Worm (Caenorhabditis elegans) whole organism, L4 larva: Measurements from ENCODE around the gene K02F3.9.

Source experiments
- F37D6.2 ChIP-seq: sonication (generic microtip); optimal IDR thresholded peaks from 2 replicates; lab custom pipeline; 2016; ENCODE audit warnings: mild to moderate bottlenecking, missing genetic modification characterization, missing compliant biosample characterization
- R02D3.7 ChIP-seq: fragments of 150-350 bp; sonication (generic microtip); optimal IDR thresholded peaks from 3 replicates; lab custom pipeline; 2014; ENCODE audit warnings: missing biosample characterization, missing genetic modification characterization
- Y48G9A.11 ChIP-seq: fragments of 200-800 bp; sonication (Bioruptor generic); IDR thresholded peaks from 2 replicates; pipeline ENCODE4 v1.3.6; 2022; ENCODE audit warnings: missing genetic modification reagents, missing genetic modification characterization, missing compliant biosample characterization
- Y5F2A.4 ChIP-seq: fragments of 200-800 bp; sonication (Bioruptor generic); optimal IDR thresholded peaks from 2 replicates; lab custom pipeline; 2018; ENCODE audit warnings: mild to moderate bottlenecking, missing genetic modification characterization, missing compliant biosample characterization
- ZK546.5 ChIP-seq, 2 experiments: sonication (generic microtip); optimal IDR thresholded peaks; 2 replicates each; lab custom pipeline; 2017; ENCODE audit warnings: missing biosample characterization in 2 of 2, missing genetic modification characterization in 2 of 2
- aha-1 ChIP-seq: fragments of 150-350 bp; peaks from one replicate; lab custom pipeline; 2014; ENCODE audit warnings: missing biosample characterization, missing genetic modification characterization
- aly-2 ChIP-seq: sonication (generic microtip); optimal IDR thresholded peaks from 2 replicates; lab custom pipeline; 2018; ENCODE audit warnings: missing biosample characterization, missing genetic modification characterization
- ama-1 ChIP-seq: fragments of 150-350 bp; optimal IDR thresholded peaks from 2 replicates; lab custom pipeline; 2014; ENCODE audit warnings: inconsistent platforms, mixed read lengths
- ceh-20 ChIP-seq: fragments of 200-800 bp; sonication (Bioruptor generic); IDR thresholded peaks from 2 replicates; pipeline ENCODE4 v1.3.6; 2022; ENCODE audit warnings: missing genetic modification reagents, missing genetic modification characterization, missing compliant biosample characterization
- ceh-32 ChIP-seq: sonication (generic microtip); optimal IDR thresholded peaks from 2 replicates; lab custom pipeline; 2016; ENCODE audit warnings: mild to moderate bottlenecking, missing genetic modification characterization, missing compliant biosample characterization; ENCODE audit not compliant: poor library complexity
- cey-2 ChIP-seq: sonication (generic microtip); optimal IDR thresholded peaks from 3 replicates; lab custom pipeline; 2017; ENCODE audit warnings: missing genetic modification characterization, mild to moderate bottlenecking, missing compliant biosample characterization, antibody characterized with exemption, borderline replicate concordance; ENCODE audit not compliant: insufficient read depth
- daf-16 ChIP-seq, 3 experiments: sonication (generic microtip); optimal IDR thresholded peaks; 2 replicates each; lab custom pipeline; 2016 to 2017; ENCODE audit warnings: missing genetic modification characterization in 3 of 3, missing genetic modification reagents in 3 of 3, mild to moderate bottlenecking in 2 of 3, missing compliant biosample characterization in 2 of 3, missing biosample characterization in 1 of 3, moderate library complexity in 1 of 3
- egl-27 ChIP-seq: sonication (generic microtip); optimal IDR thresholded peaks from 3 replicates; lab custom pipeline; 2017; ENCODE audit warnings: missing biosample characterization, missing genetic modification reagents, missing genetic modification characterization
- fkh-10 ChIP-seq: fragments of 150-350 bp; optimal IDR thresholded peaks from 2 replicates; lab custom pipeline; 2014; ENCODE audit warnings: missing biosample characterization, missing genetic modification reagents, missing genetic modification characterization
- fos-1 ChIP-seq: fragments of 150-350 bp; optimal IDR thresholded peaks from 2 replicates; lab custom pipeline; 2014; ENCODE audit warnings: missing biosample characterization, missing genetic modification characterization
- hlh-30 ChIP-seq: sonication (generic microtip); optimal IDR thresholded peaks from 2 replicates; lab custom pipeline; 2017; ENCODE audit warnings: antibody characterized with exemption, mild to moderate bottlenecking, missing genetic modification characterization, missing compliant biosample characterization; ENCODE audit not compliant: insufficient read depth
- hmg-1.1 ChIP-seq: fragments of 200-800 bp; sonication (Bioruptor generic); IDR thresholded peaks from 2 replicates; pipeline ENCODE4 v1.3.6; 2022; ENCODE audit warnings: missing genetic modification reagents, missing genetic modification characterization, missing compliant biosample characterization
- lin-1 ChIP-seq: fragments of 200-800 bp; sonication (Bioruptor generic); IDR thresholded peaks from 2 replicates; pipeline ENCODE4 v1.3.6; 2022; ENCODE audit warnings: missing genetic modification reagents, missing genetic modification characterization, missing compliant biosample characterization
- lin-29 ChIP-seq: fragments of 200-800 bp; sonication (Bioruptor generic); IDR thresholded peaks from 2 replicates; pipeline ENCODE4 v1.3.6; 2022; ENCODE audit warnings: missing genetic modification reagents, missing genetic modification characterization, missing compliant biosample characterization
- lin-38 ChIP-seq: fragments of 200-800 bp; sonication (Bioruptor generic); IDR thresholded peaks from 2 replicates; pipeline ENCODE4 v1.3.6; 2022; ENCODE audit warnings: missing genetic modification reagents, missing genetic modification characterization, missing compliant biosample characterization
- lsy-2 ChIP-seq, 2 experiments: fragments of 150-350 bp in 1 of 2; sonication (generic microtip) in 1 of 2; optimal IDR thresholded peaks; 2 replicates each; lab custom pipeline; 2014 to 2017; ENCODE audit warnings: missing biosample characterization in 2 of 2, missing genetic modification characterization in 2 of 2
- madf-5 ChIP-seq, 2 experiments: fragments of 200-800 bp; sonication (Bioruptor generic); IDR thresholded peaks; 2 replicates each; pipeline ENCODE4 v1.3.6; 2022; ENCODE audit warnings: missing compliant biosample characterization in 2 of 2, missing genetic modification characterization in 2 of 2
- mdl-1 ChIP-seq, 2 experiments: fragments of 150-350 bp in 1 of 2; sonication (generic microtip) in 1 of 2; optimal IDR thresholded peaks; 2 replicates each; lab custom pipeline; 2014 to 2017; ENCODE audit warnings: missing biosample characterization in 2 of 2, missing genetic modification characterization in 2 of 2
- mdt-29 ChIP-seq: fragments of 200-800 bp; sonication (Bioruptor generic); IDR thresholded peaks from 2 replicates; pipeline ENCODE4 v1.3.6; 2022; ENCODE audit warnings: missing genetic modification reagents, missing genetic modification characterization, missing compliant biosample characterization
- nhr-102 ChIP-seq: sonication (generic microtip); optimal IDR thresholded peaks from 2 replicates; lab custom pipeline; 2016; ENCODE audit warnings: mild to moderate bottlenecking, missing genetic modification characterization, moderate library complexity, missing compliant biosample characterization
- nhr-237 ChIP-seq: sonication (generic microtip); optimal IDR thresholded peaks from 2 replicates; lab custom pipeline; 2017; ENCODE audit warnings: missing biosample characterization, missing genetic modification characterization
- nhr-41 ChIP-seq: fragments of 200-800 bp; sonication (Bioruptor generic); IDR thresholded peaks from 2 replicates; pipeline ENCODE4 v1.3.6; 2022; ENCODE audit warnings: missing genetic modification reagents, missing genetic modification characterization, missing compliant biosample characterization
- nhr-42 ChIP-seq: fragments of 200-800 bp; sonication (Bioruptor generic); IDR thresholded peaks from 2 replicates; pipeline ENCODE4 v1.3.6; 2022; ENCODE audit warnings: missing genetic modification characterization, missing compliant biosample characterization
- nhr-48 ChIP-seq: sonication (generic microtip); optimal IDR thresholded peaks from 2 replicates; lab custom pipeline; 2016; ENCODE audit warnings: mild to moderate bottlenecking, missing genetic modification characterization, missing compliant biosample characterization
- php-3 ChIP-seq: fragments of 200-800 bp; sonication (Bioruptor generic); IDR thresholded peaks from 2 replicates; pipeline ENCODE4 v1.3.6; 2022; ENCODE audit warnings: missing genetic modification reagents, missing genetic modification characterization, missing compliant biosample characterization
- pqm-1 ChIP-seq: sonication (generic microtip); optimal IDR thresholded peaks from 2 replicates; lab custom pipeline; 2017; ENCODE audit warnings: missing biosample characterization, missing genetic modification characterization
- saeg-2 ChIP-seq: fragments of 200-800 bp; sonication (Bioruptor generic); IDR thresholded peaks from 2 replicates; pipeline ENCODE4 v1.3.6; 2022; ENCODE audit warnings: missing genetic modification reagents, missing genetic modification characterization, missing compliant biosample characterization
- sdz-12 ChIP-seq: fragments of 200-800 bp; sonication (Bioruptor generic); optimal IDR thresholded peaks from 2 replicates; lab custom pipeline; 2018; ENCODE audit warnings: mild to moderate bottlenecking, missing genetic modification characterization, missing compliant biosample characterization
- set-16 ChIP-seq: fragments of 200-800 bp; sonication (Bioruptor generic); IDR thresholded peaks from 2 replicates; pipeline ENCODE4 v1.3.6; 2022; ENCODE audit warnings: missing genetic modification reagents, missing genetic modification characterization, missing compliant biosample characterization
- skn-1 ChIP-seq: fragments of 150-350 bp; optimal IDR thresholded peaks from 2 replicates; lab custom pipeline; 2014; ENCODE audit warnings: missing biosample characterization, missing genetic modification characterization
- spr-1 ChIP-seq: sonication (generic microtip); optimal IDR thresholded peaks from 2 replicates; lab custom pipeline; 2016; ENCODE audit warnings: mild to moderate bottlenecking, missing genetic modification characterization, missing compliant biosample characterization
- tag-97 ChIP-seq: fragments of 200-800 bp; sonication (Bioruptor generic); IDR thresholded peaks from 2 replicates; pipeline ENCODE4 v1.3.6; 2022; ENCODE audit warnings: missing genetic modification characterization, missing compliant biosample characterization
- unc-130 ChIP-seq: sonication (generic microtip); optimal IDR thresholded peaks from 2 replicates; lab custom pipeline; 2016; ENCODE audit warnings: missing genetic modification reagents, missing genetic modification characterization, missing compliant biosample characterization
- unc-62 ChIP-seq, 3 experiments: fragments of 150-350 bp in 1 of 3; sonication (generic microtip); optimal IDR thresholded peaks in 2 of 3; peaks in 1 of 3; 1 replicate in 1 of 3; 2 replicates in 2 of 3; lab custom pipeline; 2014 to 2017; ENCODE audit warnings: missing biosample characterization in 3 of 3, missing genetic modification characterization in 3 of 3, missing genetic modification reagents in 3 of 3, missing genotype in 1 of 3
- zag-1 ChIP-seq: fragments of 150-350 bp; optimal IDR thresholded peaks from 2 replicates; lab custom pipeline; 2014; ENCODE audit warnings: missing biosample characterization, missing genetic modification characterization
- zip-11 ChIP-seq: fragments of 200-800 bp; sonication (Bioruptor generic); IDR thresholded peaks from 2 replicates; pipeline ENCODE4 v1.3.6; 2022; ENCODE audit warnings: missing genetic modification characterization, missing compliant biosample characterization

The K02F3.9 gene

ce11 chrIII:815845-816244 is 25.3 kb downstream of the K02F3.9 start, which contains the start of gene dac-1:
Gene dac-1 (plus strand): TSS chrIII:816145.
- TF ChIP-seq fos-1 (tag; lab: Kevin White, UChicago) (no peak), nhr-41 (GFP tag; lab: Robert Waterston, UW) (no peak), aly-2 (tag; lab: Kevin White, UChicago) (no peak), lin-38 (no peak), lin-1 (GFP tag; lab: Robert Waterston, UW) (no peak), skn-1 (no peak), lin-29 (GFP tag; lab: Robert Waterston, UW) (no peak), cey-2 (tag; lab: Kevin White, UChicago) (no peak), saeg-2 (GFP tag; lab: Robert Waterston, UW) (no peak), zag-1 (tag; lab: Kevin White, UChicago) (no peak), F37D6.2 (tag; lab: Kevin White, UChicago) (no peak)

ce11 chrIII:811544-811943 is 29.6 kb downstream of the K02F3.9 start, which contains the start of gene daf-7:
Gene daf-7 (plus strand): TSS chrIII:811844.
- no peak for TF ChIP-seq zag-1 (tag; lab: Kevin White, UChicago)
- TF ChIP-seq aha-1 (tag; lab: Kevin White, UChicago) = peak; percentile 65

ce11 chrIII:802041-802440 is 39.1 kb downstream of the K02F3.9 start:
- TF ChIP-seq fkh-10 (GFP tag; lab: Kevin White, UChicago) (no peak), lsy-2 (tag; optimal IDR thresholded peaks at IDR 0.05; lab: Kevin White, UChicago) (no peak), set-16 (GFP tag; lab: Robert Waterston, UW) (no peak), aha-1 (tag; lab: Kevin White, UChicago) (no peak), lin-1 (GFP tag; lab: Robert Waterston, UW) (no peak), nhr-237 (tag; lab: Kevin White, UChicago) (no peak), Y48G9A.11 (GFP tag; lab: Robert Waterston, UW) (no peak), zip-11 (no peak), spr-1 (tag; lab: Kevin White, UChicago) (no peak), ZK546.5 (tag; optimal IDR thresholded peaks at IDR 0.05; lab: Kevin White, UChicago) (no peak), R02D3.7 (tag; lab: Kevin White, UChicago) (no peak), unc-130 (no peak), Y5F2A.4 (GFP tag; lab: Kevin White, UChicago) (no peak), mdt-29 (no peak), lin-29 (GFP tag; lab: Robert Waterston, UW) (no peak), hlh-30 (no peak), nhr-102 (tag; lab: Kevin White, UChicago) (no peak), mdl-1 (tag; optimal IDR thresholded peaks at IDR 0.05; lab: Kevin White, UChicago) (no peak)

ce11 chrIII:797507-797906 is 43.7 kb downstream of the K02F3.9 start:
- TF ChIP-seq unc-62 (GFP tag; optimal IDR thresholded peaks at IDR 0.05 in 1 of 2; lab: Kevin White, UChicago) (peak in 1 of 2 experiments; percentile 55), unc-62 (tag; optimal IDR thresholded peaks at IDR 0.05; lab: Kevin White, UChicago) (no peak), mdl-1 (tag; optimal IDR thresholded peaks at IDR 0.05; lab: Kevin White, UChicago) (no peak), fos-1 (tag; lab: Kevin White, UChicago) (no peak)

- TF ChIP-seq R02D3.7 (tag; lab: Kevin White, UChicago) = no peak
- no peak for TF ChIP-seq php-3 (GFP tag; lab: Robert Waterston, UW)
- TF ChIP-seq pqm-1 = no peak
- TF ChIP-seq Y5F2A.4 (GFP tag; lab: Kevin White, UChicago) = no peak
- 0 out of 4 replicates have a peak, but pooled peaks of 1 of the 2 experiments have one; percentile 3 for TF ChIP-seq madf-5 (GFP tag; IDR thresholded peaks at IDR 0.05; lab: Robert Waterston, UW)
- TF ChIP-seq nhr-48 = no peak
- no peak for TF ChIP-seq ceh-32 (tag; lab: Kevin White, UChicago)
- no peak for TF ChIP-seq daf-16 (GFP tag; optimal IDR thresholded peaks at IDR 0.05; lab: Kevin White, UChicago)
- no peak for TF ChIP-seq daf-16 (tag; optimal IDR thresholded peaks at IDR 0.05; lab: Kevin White, UChicago)
- no peak for TF ChIP-seq hmg-1.1 (GFP tag; lab: Robert Waterston, UW)
- TF ChIP-seq ceh-20 (GFP tag; lab: Robert Waterston, UW) = no peak
- no peak for TF ChIP-seq sdz-12 (GFP tag; lab: Kevin White, UChicago)
- no peak for TF ChIP-seq F37D6.2 (tag; lab: Kevin White, UChicago)
- peak; percentile 55 for TF ChIP-seq lin-38
- TF ChIP-seq nhr-42 (GFP tag; lab: Robert Waterston, UW) = no peak
- no peak for TF ChIP-seq fkh-10 (GFP tag; lab: Kevin White, UChicago)
- no peak for TF ChIP-seq hlh-30
- peak; percentile 43 for TF ChIP-seq ama-1 (lab: Kevin White, UChicago)
- no peak for TF ChIP-seq egl-27 (tag; lab: Kevin White, UChicago)
- TF ChIP-seq tag-97 (GFP tag; lab: Robert Waterston, UW) = no peak
Measured at ce11 chrIII:794984-795596, 46.1 kb downstream of the K02F3.9 start, which contains the start of gene trpp-11. Gene trpp-11 (plus strand): TSS chrIII:795136.
